Fruit fly (Drosophila melanogaster): ENCODE measurements around the gene CG42374.

The CG42374 gene

dm6 chr3L:19261213-19261612 lies 2.4 kb upstream of the CG42374 start, which contains the start of gene Bet1:
Gene Bet1 (plus strand): TSS chr3L:19261394.
- TF ChIP-seq Hr96 (GFP tag; optimal IDR thresholded peaks at IDR 0.05): no peak

dm6 chr3L:19261720-19262119 lies 1.8 kb upstream of the CG42374 start:
- TF ChIP-seq CG7045 (GFP tag; optimal IDR thresholded peaks at IDR 0.05) (no peak), pad (GFP tag; optimal IDR thresholded peaks at IDR 0.05) (no peak), kay (GFP tag; ENCODE audit: borderline replicate concordance) (no peak), CG7101 (tag; optimal IDR thresholded peaks at IDR 0.05) (no peak)

dm6 chr3L:19264141-19264487 lies 548 bp downstream of the CG42374 start, which contains the start of gene Max:
Gene Max (minus strand): TSS chr3L:19264184.
- TF ChIP-seq tj (GFP tag; optimal IDR thresholded peaks at IDR 0.05) (peak; percentile 46), pad (GFP tag; optimal IDR thresholded peaks at IDR 0.05) (peak; percentile 43), Crg-1 (GFP tag; optimal IDR thresholded peaks at IDR 0.05) (peak; percentile 8), CG14711 (tag; optimal IDR thresholded peaks at IDR 0.05) (peak; percentile 77), cic (GFP tag; optimal IDR thresholded peaks at IDR 0.05) (peak; percentile 21), CG5204 (GFP tag; optimal IDR thresholded peaks at IDR 0.05) (no peak), cnc (optimal IDR thresholded peaks at IDR 0.05) (no peak), Clk (GFP tag; optimal IDR thresholded peaks at IDR 0.05) (no peak), CG7045 (GFP tag; optimal IDR thresholded peaks at IDR 0.05) (peak; percentile 62), kay (GFP tag; ENCODE audit: borderline replicate concordance) (peak; percentile 71), CG11617 (GFP tag; optimal IDR thresholded peaks at IDR 0.05) (peak; percentile 77), ovo (GFP tag; optimal IDR thresholded peaks at IDR 0.05) (no peak), Mnt (GFP tag; optimal IDR thresholded peaks at IDR 0.05) (peak; percentile 36), CG12768 (GFP tag; optimal IDR thresholded peaks at IDR 0.05) (peak; percentile 73), CG33017 (tag; optimal IDR thresholded peaks at IDR 0.05) (peak; percentile 77), bab1 (GFP tag; optimal IDR thresholded peaks at IDR 0.05) (peak; percentile 77), CG1620 (GFP tag; optimal IDR thresholded peaks at IDR 0.05) (peak; percentile 32), CG7101 (tag; optimal IDR thresholded peaks at IDR 0.05) (peak; percentile 74)

- TF ChIP-seq kay (GFP tag; ENCODE audit: borderline replicate concordance) (no peak), CG14711 (tag; optimal IDR thresholded peaks at IDR 0.05) (no peak), CG33017 (tag; optimal IDR thresholded peaks at IDR 0.05) (no peak), Hr96 (GFP tag; optimal IDR thresholded peaks at IDR 0.05) (no peak), cic (GFP tag; optimal IDR thresholded peaks at IDR 0.05) (peak; percentile 5)
Observed at dm6 chr3L:19265761-19266160, 2.2 kb downstream of the CG42374 start, which contains the start of gene CG45081. Gene CG45081 (plus strand): TSS chr3L:19266061.

- TF ChIP-seq Clk (GFP tag; optimal IDR thresholded peaks at IDR 0.05) (no peak), CG12768 (GFP tag; optimal IDR thresholded peaks at IDR 0.05) (peak; percentile 69), Hr96 (GFP tag; optimal IDR thresholded peaks at IDR 0.05) (peak; percentile 24), tj (GFP tag; optimal IDR thresholded peaks at IDR 0.05) (peak; percentile 48), cic (GFP tag; optimal IDR thresholded peaks at IDR 0.05) (peak; percentile 55), pad (GFP tag; optimal IDR thresholded peaks at IDR 0.05) (peak; percentile 8), CG14711 (tag; optimal IDR thresholded peaks at IDR 0.05) (peak; percentile 10), Mnt (GFP tag; optimal IDR thresholded peaks at IDR 0.05) (peak; percentile 49), CG7045 (GFP tag; optimal IDR thresholded peaks at IDR 0.05) (no peak), Crg-1 (GFP tag; optimal IDR thresholded peaks at IDR 0.05) (peak; percentile 11), cnc (optimal IDR thresholded peaks at IDR 0.05) (no peak), CG5204 (GFP tag; optimal IDR thresholded peaks at IDR 0.05) (peak; percentile 27), CG7101 (tag; optimal IDR thresholded peaks at IDR 0.05) (peak; percentile 2)
Observed at dm6 chr3L:19268720-19269401, 5.3 kb downstream of the CG42374 start, which contains the start of the genes Aldh7A1 and CG14085. Gene Aldh7A1 (minus strand): TSS chr3L:19268913. Gene CG14085 (plus strand): TSS chr3L:19269351.

- TF ChIP-seq bab1 (GFP tag; optimal IDR thresholded peaks at IDR 0.05): no peak
- TF ChIP-seq CG33017 (tag; optimal IDR thresholded peaks at IDR 0.05): no peak
- TF ChIP-seq cic (GFP tag; optimal IDR thresholded peaks at IDR 0.05): no peak
- TF ChIP-seq cnc (optimal IDR thresholded peaks at IDR 0.05): no peak
- TF ChIP-seq ovo (GFP tag; optimal IDR thresholded peaks at IDR 0.05): no peak
- no peak for TF ChIP-seq CG14711 (tag; optimal IDR thresholded peaks at IDR 0.05)
- no peak for TF ChIP-seq pad (GFP tag; optimal IDR thresholded peaks at IDR 0.05)
- no peak for TF ChIP-seq CG5204 (GFP tag; optimal IDR thresholded peaks at IDR 0.05)
- no peak for TF ChIP-seq Mnt (GFP tag; optimal IDR thresholded peaks at IDR 0.05)
Observed at dm6 chr3L:19270542-19270941, 7.0 kb downstream of the CG42374 start, which contains the start of gene CG14088. Gene CG14088 (minus strand): TSS chr3L:19270642.

dm6 chr3L:19275491-19275890 lies 11.9 kb downstream of the CG42374 start, which contains the start of gene CG14086:
Gene CG14086 (plus strand): TSS chr3L:19275791.
- TF ChIP-seq Mnt (GFP tag; optimal IDR thresholded peaks at IDR 0.05): no peak
- TF ChIP-seq kay (GFP tag; ENCODE audit: borderline replicate concordance): no peak
- TF ChIP-seq cic (GFP tag; optimal IDR thresholded peaks at IDR 0.05): no peak
- TF ChIP-seq CG7101 (tag; optimal IDR thresholded peaks at IDR 0.05): no peak
- no peak for TF ChIP-seq pad (GFP tag; optimal IDR thresholded peaks at IDR 0.05)
- no peak for TF ChIP-seq ovo (GFP tag; optimal IDR thresholded peaks at IDR 0.05)
- TF ChIP-seq CG11617 (GFP tag; optimal IDR thresholded peaks at IDR 0.05): no peak
- TF ChIP-seq CG7045 (GFP tag; optimal IDR thresholded peaks at IDR 0.05): no peak
- no peak for TF ChIP-seq Clk (GFP tag; optimal IDR thresholded peaks at IDR 0.05)
- no peak for TF ChIP-seq Hr96 (GFP tag; optimal IDR thresholded peaks at IDR 0.05)
- no peak for TF ChIP-seq toe (GFP tag; optimal IDR thresholded peaks at IDR 0.05)
- TF ChIP-seq CG33017 (tag; optimal IDR thresholded peaks at IDR 0.05): no peak
- TF ChIP-seq CG12768 (GFP tag; optimal IDR thresholded peaks at IDR 0.05): no peak
- TF ChIP-seq CG5204 (GFP tag; optimal IDR thresholded peaks at IDR 0.05): no peak
- TF ChIP-seq cnc (optimal IDR thresholded peaks at IDR 0.05): no peak
- no peak for TF ChIP-seq CG14711 (tag; optimal IDR thresholded peaks at IDR 0.05)
- TF ChIP-seq Crg-1 (GFP tag; optimal IDR thresholded peaks at IDR 0.05): no peak
- no peak for TF ChIP-seq bab1 (GFP tag; optimal IDR thresholded peaks at IDR 0.05)
- TF ChIP-seq CG1620 (GFP tag; optimal IDR thresholded peaks at IDR 0.05): no peak

Data from whole organism, adult.